Worm (Caenorhabditis elegans) whole organism, L1 larva: ENCODE results near the gene mex-6.
A peak's percentile ranks its signal among the peaks of the same experiment; 100 is the strongest.

Experiments
- C34B4.2 ChIP-seq: sonication (generic microtip); optimal IDR thresholded peaks from 2 replicates; lab custom pipeline; 2017; ENCODE audit warnings: mild to moderate bottlenecking, missing genetic modification characterization, missing compliant biosample characterization
- alr-1 ChIP-seq: fragments of 200-800 bp; sonication (Bioruptor generic); optimal IDR thresholded peaks from 2 replicates; lab custom pipeline; 2018; ENCODE audit warnings: borderline replicate concordance, mild to moderate bottlenecking, missing genetic modification characterization, missing compliant biosample characterization
- ama-1 ChIP-seq: fragments of 150-350 bp; optimal IDR thresholded peaks from 2 replicates; lab custom pipeline; 2014
- elt-2 ChIP-seq: sonication (generic microtip); optimal IDR thresholded peaks from 2 replicates; lab custom pipeline; 2016; ENCODE audit warnings: missing genetic modification characterization, mild to moderate bottlenecking, inconsistent platforms, missing compliant biosample characterization, missing genetic modification reagents
- fkh-10 ChIP-seq: sonication (generic microtip); optimal IDR thresholded peaks from 2 replicates; lab custom pipeline; 2017; ENCODE audit warnings: missing biosample characterization, missing genetic modification reagents, missing genetic modification characterization
- hlh-17 ChIP-seq: fragments of 200-800 bp; sonication (Bioruptor generic); optimal IDR thresholded peaks from 2 replicates; lab custom pipeline; 2018; ENCODE audit warnings: missing genetic modification characterization, mild to moderate bottlenecking, missing compliant biosample characterization, moderate library complexity, borderline replicate concordance
- lsy-2 ChIP-seq, 2 experiments: fragments of 150-350 bp; optimal IDR thresholded peaks; 2 replicates each; lab custom pipeline; 2014; ENCODE audit warnings: missing biosample characterization in 2 of 2, missing genetic modification characterization in 2 of 2
- skn-1 ChIP-seq: fragments of 150-350 bp; optimal IDR thresholded peaks from 2 replicates; lab custom pipeline; 2014; ENCODE audit warnings: missing biosample characterization, missing genetic modification characterization
- snpc-4 ChIP-seq: fragments of 150-350 bp; optimal IDR thresholded peaks from 2 replicates; lab custom pipeline; 2014; ENCODE audit warnings: missing biosample characterization, missing genetic modification characterization

DNA sequence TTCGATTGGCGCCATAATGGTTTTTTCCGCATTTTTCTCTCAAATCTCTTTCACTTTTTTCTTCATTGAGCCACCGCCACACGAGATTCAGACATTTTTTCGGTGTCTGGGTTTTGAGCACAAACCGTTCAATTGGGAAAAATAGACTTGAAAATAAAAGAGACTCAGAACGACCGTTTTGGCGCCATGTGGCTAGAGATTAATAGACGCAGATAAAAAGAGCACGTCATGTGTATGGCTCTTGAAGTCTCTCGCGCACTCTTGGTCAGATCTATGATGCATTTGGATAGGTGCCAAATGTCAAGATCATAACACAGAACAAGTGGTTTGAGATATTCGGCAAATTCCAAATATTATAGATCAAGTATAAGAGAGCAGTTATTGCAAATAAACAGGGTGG is 42.5 kb upstream of the mex-6 start:
- no peak for TF ChIP-seq fkh-10 (GFP tag; lab: Kevin White, UChicago)
- TF ChIP-seq ama-1 (lab: Kevin White, UChicago), result no peak
- no peak for TF ChIP-seq snpc-4 (tag; lab: Kevin White, UChicago)
- TF ChIP-seq alr-1 (tag; lab: Kevin White, UChicago), result no peak
- no peak for TF ChIP-seq C34B4.2
- no peak for TF ChIP-seq hlh-17
- TF ChIP-seq elt-2 (tag; lab: Kevin White, UChicago), result no peak
- peak in 1 of 2 experiments; percentile 40 for TF ChIP-seq lsy-2 (tag; optimal IDR thresholded peaks at IDR 0.05; lab: Kevin White, UChicago)
- TF ChIP-seq skn-1 (tag; lab: Kevin White, UChicago), result no peak
